Worm (Caenorhabditis elegans) whole organism, dauer: ENCODE measurements around the gene toc-1.

Experiments
- unc-62 ChIP-seq: sonication (generic microtip); optimal IDR thresholded peaks from 2 replicates; lab custom pipeline; 2017; ENCODE audit warnings: missing biosample characterization, missing genetic modification reagents, missing genetic modification characterization

The toc-1 gene

DNA sequence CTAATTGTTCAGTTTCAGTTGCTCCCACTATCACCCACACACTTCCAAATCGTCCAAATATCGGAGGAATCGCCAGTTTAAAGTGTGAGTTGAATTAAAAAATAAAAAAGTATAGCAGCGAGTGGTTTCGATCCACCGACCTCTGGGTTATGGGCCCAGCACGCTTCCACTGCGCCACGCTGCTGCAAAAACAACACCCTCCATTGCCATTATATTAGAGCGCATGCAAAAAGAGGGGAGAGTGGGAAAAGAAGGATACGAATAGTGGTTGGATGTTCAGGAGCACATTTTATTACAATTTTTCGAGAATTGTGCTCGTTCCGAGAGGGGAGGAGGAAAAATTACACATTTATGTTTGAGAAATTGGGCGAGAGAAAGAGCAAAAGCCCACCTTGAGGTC is 19.8 kb downstream of the toc-1 start:
- TF ChIP-seq unc-62 (GFP tag; lab: Kevin White, UChicago): no peak

DNA sequence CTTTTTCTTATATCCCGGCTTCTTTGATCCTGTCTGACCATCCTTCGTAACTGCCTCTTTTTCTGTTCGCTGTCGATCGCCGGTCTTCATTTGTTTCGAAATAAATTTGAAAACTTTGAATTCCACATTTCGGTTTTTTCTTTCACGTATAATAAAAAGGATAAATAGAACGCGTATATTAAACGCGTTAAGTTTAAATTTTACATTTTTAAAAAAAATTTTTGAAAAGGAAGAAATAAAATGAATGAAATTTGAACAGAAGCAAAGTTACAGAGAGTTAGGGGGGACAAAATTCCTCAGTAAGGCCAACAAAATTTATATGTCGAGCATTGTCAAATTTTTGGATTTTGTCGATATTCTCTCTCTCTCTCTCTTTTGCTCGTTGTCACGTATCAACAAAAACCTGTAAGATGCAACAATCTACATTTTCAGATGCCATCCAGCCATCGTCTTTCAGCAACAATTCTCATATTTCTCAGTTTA is 26.8 kb downstream of the toc-1 start, which contains the start of the genes T15B12.2 and F52C9.5:
Gene T15B12.2, minus strand, starts transcription at position 101 of the 483 bp plus-strand sequence.
Gene F52C9.5, plus strand, starts transcription at position 433 of the 483 bp plus-strand sequence.
- TF ChIP-seq unc-62 (GFP tag; lab: Kevin White, UChicago): no peak

DNA sequence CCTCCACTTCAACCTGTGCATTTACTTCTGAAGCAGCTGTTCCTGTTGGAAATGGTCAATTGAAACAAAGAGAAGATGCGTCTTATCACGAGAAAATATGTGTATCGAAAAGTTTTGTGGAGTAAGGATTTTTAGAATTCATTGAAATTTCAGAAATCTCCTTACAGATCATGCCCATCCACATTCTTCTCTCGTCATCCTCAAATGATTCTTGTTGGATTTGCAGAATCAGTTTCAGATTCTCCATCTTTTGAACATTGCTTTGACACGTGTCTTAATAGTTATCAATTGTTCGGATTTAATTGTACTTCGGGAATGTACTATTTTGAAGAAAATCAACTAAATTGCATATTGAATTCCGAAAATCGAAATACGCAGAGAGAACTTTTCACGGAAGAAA is 29.0 kb downstream of the toc-1 start:
- TF ChIP-seq unc-62 (GFP tag; lab: Kevin White, UChicago): no peak

DNA sequence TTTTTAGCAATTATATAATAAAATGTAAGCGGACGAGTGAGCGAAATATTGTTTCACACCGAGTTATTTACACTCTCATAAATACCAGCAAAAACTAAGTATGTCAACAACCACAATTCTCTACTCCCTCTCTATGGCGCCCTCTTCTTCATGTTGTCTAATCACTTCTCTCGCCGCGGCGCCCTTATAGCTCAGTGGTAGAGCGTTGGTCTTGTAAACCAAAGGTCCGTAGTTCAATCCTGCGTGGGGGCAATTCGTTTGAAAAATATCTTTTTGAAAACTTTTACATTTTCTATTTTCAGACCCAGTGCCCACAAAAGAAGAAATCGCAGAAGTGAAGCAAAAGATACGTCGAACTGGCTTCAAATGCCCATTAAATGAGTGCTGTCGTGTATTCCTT is 30.7 kb downstream of the toc-1 start:
- no peak for TF ChIP-seq unc-62 (GFP tag; lab: Kevin White, UChicago)

- no peak for TF ChIP-seq unc-62 (GFP tag; lab: Kevin White, UChicago)
Measured at ce11 chrIII:5308278-5308677, 33.2 kb downstream of the toc-1 start, which contains the start of gene mog-3. Gene mog-3, plus strand, starts transcription at chrIII:5308596.

DNA sequence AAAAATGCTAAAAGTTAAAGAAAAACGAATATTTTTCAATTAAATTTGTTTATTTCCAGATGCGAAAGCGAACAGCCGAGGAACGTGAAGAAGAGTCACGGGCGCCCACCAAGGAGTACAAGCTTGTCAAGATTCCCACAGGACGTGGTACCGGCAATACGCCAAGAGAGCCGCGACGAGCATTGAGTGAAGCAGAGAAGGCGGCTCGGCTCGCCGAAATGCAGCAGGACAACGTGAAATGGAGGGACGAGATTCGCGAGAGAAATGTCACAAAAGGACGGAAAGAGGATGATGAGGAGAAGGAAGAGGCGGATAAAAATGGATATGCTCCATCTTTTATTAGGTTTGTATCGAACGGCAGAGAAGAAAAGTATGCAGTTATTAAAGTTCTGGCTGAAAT is 35.4 kb downstream of the toc-1 start:
- TF ChIP-seq unc-62 (GFP tag; lab: Kevin White, UChicago): no peak

ce11 chrIII:5310940-5311339 is 35.9 kb downstream of the toc-1 start, which contains the start of gene pqe-1:
Gene pqe-1, plus strand, starts transcription at chrIII:5311240.
- no peak for TF ChIP-seq unc-62 (GFP tag; lab: Kevin White, UChicago)

ce11 chrIII:5318610-5319009 is 43.6 kb downstream of the toc-1 start:
- no peak for TF ChIP-seq unc-62 (GFP tag; lab: Kevin White, UChicago)

DNA sequence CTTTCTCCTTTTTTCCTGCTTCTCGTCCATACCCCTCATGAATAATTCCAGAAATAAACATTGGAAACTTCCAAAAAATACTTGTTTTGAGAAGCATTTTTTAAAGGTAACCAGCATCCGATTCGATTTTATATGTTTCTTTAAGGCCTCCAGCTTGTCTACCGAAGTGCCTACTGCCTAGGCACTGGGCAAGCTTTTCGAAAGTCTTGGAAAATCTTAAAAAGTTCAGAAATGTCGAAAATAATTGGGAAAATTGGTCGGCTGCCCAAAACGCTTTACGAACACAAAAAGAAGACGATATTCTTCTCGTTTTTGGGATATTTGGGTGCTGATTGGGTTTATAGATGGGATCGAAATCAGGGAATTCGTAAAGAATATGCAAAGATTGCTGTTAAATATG is 46.6 kb downstream of the toc-1 start, which contains the start of gene F52C9.3:
Gene F52C9.3, plus strand, starts transcription at position 225 of the 400 bp plus-strand sequence.
- TF ChIP-seq unc-62 (GFP tag; lab: Kevin White, UChicago): no peak

ce11 chrIII:5326323-5326722 is 51.3 kb downstream of the toc-1 start, which contains the start of gene sorf-2:
Gene sorf-2, plus strand, starts transcription at chrIII:5326623.
- TF ChIP-seq unc-62 (GFP tag; lab: Kevin White, UChicago): no peak
